Fruit fly (Drosophila melanogaster) whole organism: ENCODE data around the gene htk.

Source experiments
- CG8478 ChIP-seq: fragments of >200 bp; optimal IDR thresholded peaks from 2 replicates; lab custom pipeline; 2018; ENCODE audit warnings: inconsistent platforms
- Dll ChIP-seq: fragments of >200 bp; optimal IDR thresholded peaks from 2 replicates; lab custom pipeline; 2017
- EcR ChIP-seq, 2 experiments: fragments of >200 bp; optimal IDR thresholded peaks; 2 replicates each; lab custom pipeline; 2017; ENCODE audit warnings: missing biosample characterization in 2 of 2, missing genetic modification characterization in 2 of 2, missing genetic modification reagents in 2 of 2
- pan ChIP-seq: fragments of >200 bp; optimal IDR thresholded peaks from 2 replicates; lab custom pipeline; 2017
- psq ChIP-seq: fragments of >200 bp; optimal IDR thresholded peaks from 2 replicates; lab custom pipeline; 2017
- usp ChIP-seq: fragments of >200 bp; optimal IDR thresholded peaks from 2 replicates; lab custom pipeline; 2017; ENCODE audit warnings: missing biosample characterization, missing genetic modification characterization, mixed read lengths

Gene htk

dm6 chrX:18897906-18898305, 54.4 kb downstream of the htk start:
- TF ChIP-seq CG8478 (lab: Kevin White, UChicago), result no peak
- TF ChIP-seq psq, result no peak
- no peak for TF ChIP-seq Dll

dm6 chrX:18899835-18900460, 56.5 kb downstream of the htk start, which contains the start of gene CG7378:
TSS of gene CG7378 (plus strand) at chrX:18900410.
- TF ChIP-seq usp (no peak), CG8478 (lab: Kevin White, UChicago) (no peak), Dll (no peak), psq (no peak), pan (lab: Kevin White, UChicago) (no peak), EcR (GFP tag; optimal IDR thresholded peaks at IDR 0.05; lab: Kevin White, UChicago) (no peak)

DNA sequence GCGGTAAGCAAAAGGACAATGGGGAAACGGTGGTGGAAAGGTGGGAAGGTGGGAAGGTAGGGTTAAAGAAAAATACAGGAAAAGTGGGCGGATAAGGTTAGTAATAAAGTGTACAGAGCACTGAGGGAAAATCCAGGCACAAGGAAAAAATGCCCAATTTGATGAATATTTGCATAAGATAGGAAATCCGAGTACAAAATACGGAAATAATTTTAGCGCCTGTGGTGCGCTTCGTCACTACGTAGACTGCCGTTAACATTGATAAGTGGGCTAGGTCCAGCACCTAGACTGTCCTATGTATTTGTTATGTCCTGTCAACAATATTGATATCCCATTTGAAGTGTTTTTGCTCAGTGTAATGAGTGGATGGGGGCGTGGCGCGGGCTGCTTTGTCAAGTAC, 57.5 kb downstream of the htk start:
- no peak for TF ChIP-seq usp
- no peak for TF ChIP-seq psq
- no peak for TF ChIP-seq pan (lab: Kevin White, UChicago)
- no peak for TF ChIP-seq Dll
- no peak for TF ChIP-seq CG8478 (lab: Kevin White, UChicago)
- no peak for TF ChIP-seq EcR (GFP tag; optimal IDR thresholded peaks at IDR 0.05; lab: Kevin White, UChicago)

DNA sequence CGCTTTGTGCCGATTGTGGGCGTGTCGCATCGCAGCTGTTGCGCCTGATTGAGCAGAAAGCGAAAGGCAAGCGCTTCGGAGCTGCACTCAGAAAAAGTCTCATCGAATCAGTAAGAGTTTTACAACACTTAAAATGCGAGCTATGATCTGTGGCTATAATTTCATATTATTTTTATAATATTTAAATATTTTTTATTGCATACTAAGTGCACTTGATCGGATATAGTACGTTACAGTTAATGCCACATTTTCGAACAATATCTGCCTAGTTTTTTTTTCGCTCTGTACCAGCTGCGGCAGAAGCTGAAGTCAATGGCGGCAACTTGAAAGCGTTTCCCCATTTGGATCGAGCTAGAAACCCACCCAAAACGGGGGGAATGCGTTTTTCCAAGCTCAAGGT, 59.3 kb downstream of the htk start:
- no peak for TF ChIP-seq EcR (GFP tag; optimal IDR thresholded peaks at IDR 0.05; lab: Kevin White, UChicago)
- no peak for TF ChIP-seq pan (lab: Kevin White, UChicago)
- no peak for TF ChIP-seq CG8478 (lab: Kevin White, UChicago)
- TF ChIP-seq psq, result no peak
- no peak for TF ChIP-seq Dll
- no peak for TF ChIP-seq usp

- TF ChIP-seq EcR (GFP tag; optimal IDR thresholded peaks at IDR 0.05; lab: Kevin White, UChicago), result no peak
These were observed 61.7 kb downstream of the htk start for dm6 chrX:18905152-18905551.
